Worm (Caenorhabditis elegans) whole organism, L4 larva: ENCODE measurements around the gene K11E4.6.

Experiments used
- D1046.2 ChIP-seq: fragments of 200-800 bp; sonication (Bioruptor generic); IDR thresholded peaks from 2 replicates; pipeline ENCODE4 v1.3.6; 2022; ENCODE audit warnings: missing genetic modification characterization, missing compliant biosample characterization
- F26F4.8 ChIP-seq: fragments of 200-800 bp; sonication (Bioruptor generic); conservative IDR thresholded peaks from 2 replicates; pipeline ENCODE4 v1.3.6; 2022; ENCODE audit warnings: missing genetic modification characterization, missing compliant biosample characterization
- F37D6.2 ChIP-seq: sonication (generic microtip); optimal IDR thresholded peaks from 2 replicates; lab custom pipeline; 2016; ENCODE audit warnings: mild to moderate bottlenecking, missing genetic modification characterization, missing compliant biosample characterization
- T20F7.1 ChIP-seq: fragments of 200-800 bp; sonication (Bioruptor generic); optimal IDR thresholded peaks from 2 replicates; lab custom pipeline; 2018; ENCODE audit warnings: mild to moderate bottlenecking, missing genetic modification characterization, missing compliant biosample characterization
- ZK337.2 ChIP-seq: fragments of 200-800 bp; sonication (Bioruptor generic); IDR thresholded peaks from 2 replicates; pipeline ENCODE4 v1.3.6; 2022; ENCODE audit warnings: missing genetic modification reagents, missing genetic modification characterization, missing compliant biosample characterization
- ama-1 ChIP-seq: fragments of 150-350 bp; optimal IDR thresholded peaks from 2 replicates; lab custom pipeline; 2014; ENCODE audit warnings: inconsistent platforms, mixed read lengths
- ceh-20 ChIP-seq: fragments of 200-800 bp; sonication (Bioruptor generic); IDR thresholded peaks from 2 replicates; pipeline ENCODE4 v1.3.6; 2022; ENCODE audit warnings: missing genetic modification reagents, missing genetic modification characterization, missing compliant biosample characterization
- ceh-82 ChIP-seq: sonication (generic microtip); optimal IDR thresholded peaks from 2 replicates; lab custom pipeline; 2017; ENCODE audit warnings: missing biosample characterization, missing genetic modification characterization
- ces-1 ChIP-seq: fragments of 150-350 bp; sonication (generic microtip); optimal IDR thresholded peaks from 4 replicates; lab custom pipeline; 2014; ENCODE audit warnings: missing biosample characterization, missing genetic modification reagents, missing genetic modification characterization
- ctbp-1 ChIP-seq: fragments of 200-800 bp; sonication (Bioruptor generic); IDR thresholded peaks from 2 replicates; pipeline ENCODE4 v1.3.6; 2022; ENCODE audit warnings: missing genetic modification reagents, missing genetic modification characterization, missing compliant biosample characterization
- daf-12 ChIP-seq: fragments of 150-350 bp; optimal IDR thresholded peaks from 2 replicates; lab custom pipeline; 2014; ENCODE audit warnings: missing biosample characterization, missing genetic modification reagents, missing genetic modification characterization
- daf-16 ChIP-seq, 3 experiments: sonication (generic microtip); optimal IDR thresholded peaks; 2 replicates each; lab custom pipeline; 2016 to 2017; ENCODE audit warnings: missing genetic modification characterization in 3 of 3, missing genetic modification reagents in 3 of 3, mild to moderate bottlenecking in 2 of 3, missing compliant biosample characterization in 2 of 3, missing biosample characterization in 1 of 3, moderate library complexity in 1 of 3
- daf-19 ChIP-seq: fragments of 200-800 bp; sonication (Bioruptor generic); conservative IDR thresholded peaks from 2 replicates; pipeline ENCODE4 v1.3.6; 2022; ENCODE audit warnings: missing genetic modification characterization, missing compliant biosample characterization
- dmd-6 ChIP-seq: fragments of 200-800 bp; sonication (Bioruptor generic); IDR thresholded peaks from 2 replicates; pipeline ENCODE4 v1.3.6; 2022; ENCODE audit warnings: missing genetic modification reagents, missing genetic modification characterization, missing compliant biosample characterization
- dmd-8 ChIP-seq: fragments of 200-800 bp; sonication (Bioruptor generic); IDR thresholded peaks from 2 replicates; pipeline ENCODE4 v1.3.6; 2022; ENCODE audit warnings: missing genetic modification characterization, missing compliant biosample characterization
- dmd-9 ChIP-seq: fragments of 200-800 bp; sonication (Bioruptor generic); IDR thresholded peaks from 2 replicates; pipeline ENCODE4 v1.3.6; 2022; ENCODE audit warnings: missing genetic modification reagents, missing genetic modification characterization, missing compliant biosample characterization
- hif-1 ChIP-seq, 2 experiments: sonication (generic microtip); optimal IDR thresholded peaks; 2 replicates each; lab custom pipeline; 2016 to 2017; ENCODE audit warnings: missing compliant biosample characterization in 2 of 2, missing genetic modification characterization in 2 of 2, missing genetic modification reagents in 2 of 2, missing genotype in 2 of 2, mild to moderate bottlenecking in 1 of 2
- lin-1 ChIP-seq: fragments of 200-800 bp; sonication (Bioruptor generic); IDR thresholded peaks from 2 replicates; pipeline ENCODE4 v1.3.6; 2022; ENCODE audit warnings: missing genetic modification reagents, missing genetic modification characterization, missing compliant biosample characterization
- madf-5 ChIP-seq, 2 experiments: fragments of 200-800 bp; sonication (Bioruptor generic); IDR thresholded peaks; 2 replicates each; pipeline ENCODE4 v1.3.6; 2022; ENCODE audit warnings: missing compliant biosample characterization in 2 of 2, missing genetic modification characterization in 2 of 2
- mdl-1 ChIP-seq, 2 experiments: fragments of 150-350 bp in 1 of 2; sonication (generic microtip) in 1 of 2; optimal IDR thresholded peaks; 2 replicates each; lab custom pipeline; 2014 to 2017; ENCODE audit warnings: missing biosample characterization in 2 of 2, missing genetic modification characterization in 2 of 2
- mdt-29 ChIP-seq: fragments of 200-800 bp; sonication (Bioruptor generic); IDR thresholded peaks from 2 replicates; pipeline ENCODE4 v1.3.6; 2022; ENCODE audit warnings: missing genetic modification reagents, missing genetic modification characterization, missing compliant biosample characterization
- mxl-3 ChIP-seq: fragments of 200-800 bp; sonication (Bioruptor generic); optimal IDR thresholded peaks from 2 replicates; lab custom pipeline; 2018; ENCODE audit warnings: mild to moderate bottlenecking, missing genetic modification characterization, missing compliant biosample characterization
- nhr-10 ChIP-seq: fragments of 150-350 bp; optimal IDR thresholded peaks from 2 replicates; lab custom pipeline; 2014; ENCODE audit warnings: missing biosample characterization, missing genetic modification characterization
- nhr-102 ChIP-seq: sonication (generic microtip); optimal IDR thresholded peaks from 2 replicates; lab custom pipeline; 2016; ENCODE audit warnings: mild to moderate bottlenecking, missing genetic modification characterization, moderate library complexity, missing compliant biosample characterization
- nhr-25 ChIP-seq: sonication (generic microtip); optimal IDR thresholded peaks from 2 replicates; lab custom pipeline; 2017; ENCODE audit warnings: missing genetic modification characterization, mild to moderate bottlenecking, missing compliant biosample characterization, antibody characterized with exemption, moderate library complexity, borderline replicate concordance; ENCODE audit not compliant: insufficient read depth
- nhr-28 ChIP-seq: fragments of 150-350 bp; optimal IDR thresholded peaks from 2 replicates; lab custom pipeline; 2014; ENCODE audit warnings: missing biosample characterization, missing genetic modification characterization
- nhr-41 ChIP-seq: fragments of 200-800 bp; sonication (Bioruptor generic); IDR thresholded peaks from 2 replicates; pipeline ENCODE4 v1.3.6; 2022; ENCODE audit warnings: missing genetic modification reagents, missing genetic modification characterization, missing compliant biosample characterization
- nhr-42 ChIP-seq: fragments of 200-800 bp; sonication (Bioruptor generic); IDR thresholded peaks from 2 replicates; pipeline ENCODE4 v1.3.6; 2022; ENCODE audit warnings: missing genetic modification characterization, missing compliant biosample characterization
- nhr-48 ChIP-seq: sonication (generic microtip); optimal IDR thresholded peaks from 2 replicates; lab custom pipeline; 2016; ENCODE audit warnings: mild to moderate bottlenecking, missing genetic modification characterization, missing compliant biosample characterization
- nhr-77 ChIP-seq: fragments of 150-350 bp; optimal IDR thresholded peaks from 2 replicates; lab custom pipeline; 2014; ENCODE audit warnings: missing biosample characterization, missing genetic modification characterization
- pha-4 ChIP-seq, 2 experiments: fragments of 150-350 bp in 1 of 2; fragments of 200-800 bp in 1 of 2; sonication (Bioruptor generic) in 1 of 2; IDR thresholded peaks in 1 of 2; optimal IDR thresholded peaks in 1 of 2; 2 replicates each; pipeline versions ENCODE4 v1.3.6 to Lab custom; 2014 to 2022; ENCODE audit warnings: missing genetic modification characterization in 2 of 2, missing genetic modification reagents in 2 of 2, missing biosample characterization in 1 of 2, missing compliant biosample characterization in 1 of 2
- saeg-2 ChIP-seq: fragments of 200-800 bp; sonication (Bioruptor generic); IDR thresholded peaks from 2 replicates; pipeline ENCODE4 v1.3.6; 2022; ENCODE audit warnings: missing genetic modification reagents, missing genetic modification characterization, missing compliant biosample characterization
- snpc-4 ChIP-seq: fragments of 150-350 bp; optimal IDR thresholded peaks from 2 replicates; lab custom pipeline; 2014; ENCODE audit warnings: missing biosample characterization, missing genetic modification characterization
- spr-3 ChIP-seq: fragments of 200-800 bp; sonication (Bioruptor generic); optimal IDR thresholded peaks from 2 replicates; lab custom pipeline; 2018; ENCODE audit warnings: mild to moderate bottlenecking, missing genetic modification characterization, missing compliant biosample characterization
- unc-39 ChIP-seq: sonication (generic microtip); optimal IDR thresholded peaks from 2 replicates; lab custom pipeline; 2017; ENCODE audit warnings: missing biosample characterization, missing genetic modification characterization
- unc-62 ChIP-seq, 3 experiments: fragments of 150-350 bp in 1 of 3; sonication (generic microtip); optimal IDR thresholded peaks in 2 of 3; peaks in 1 of 3; 1 replicate in 1 of 3; 2 replicates in 2 of 3; lab custom pipeline; 2014 to 2017; ENCODE audit warnings: missing biosample characterization in 3 of 3, missing genetic modification characterization in 3 of 3, missing genetic modification reagents in 3 of 3, missing genotype in 1 of 3
- ztf-11 ChIP-seq: fragments of 150-350 bp; optimal IDR thresholded peaks from 2 replicates; lab custom pipeline; 2014; ENCODE audit warnings: missing biosample characterization, missing genetic modification characterization
- ztf-7 ChIP-seq: fragments of 150-350 bp; optimal IDR thresholded peaks from 2 replicates; lab custom pipeline; 2014; ENCODE audit warnings: missing biosample characterization, missing genetic modification characterization

The K11E4.6 gene

ce11 chrX:13687111-13687512, 37.4 kb upstream of the K11E4.6 start (continued):
- TF ChIP-seq ceh-20 (no peak), mdl-1 (tag; optimal IDR thresholded peaks at IDR 0.05; lab: Kevin White, UChicago) (peak in 1 of 2 experiments; percentile 68), ces-1 (GFP tag; lab: Kevin White, UChicago) (no peak), lin-1 (GFP tag; lab: Robert Waterston, UW) (no peak), mxl-3 (GFP tag; lab: Kevin White, UChicago) (peak; percentile 81), nhr-28 (peak; percentile 10), madf-5 (GFP tag; IDR thresholded peaks at IDR 0.05; lab: Robert Waterston, UW) (no peak), dmd-8 (GFP tag; lab: Robert Waterston, UW) (no peak), nhr-41 (no peak), daf-19 (GFP tag; lab: Robert Waterston, UW) (no peak), nhr-48 (tag; lab: Kevin White, UChicago) (no peak), T20F7.1 (GFP tag; lab: Kevin White, UChicago) (no peak), spr-3 (no peak), mdt-29 (GFP tag; lab: Robert Waterston, UW) (no peak), F37D6.2 (tag; lab: Kevin White, UChicago) (peak; percentile 43), dmd-9 (GFP tag; lab: Robert Waterston, UW) (no peak), nhr-42 (no peak), nhr-77 (tag; lab: Kevin White, UChicago) (no peak), ceh-82 (tag; lab: Kevin White, UChicago) (no peak), unc-39 (tag; lab: Kevin White, UChicago) (no peak)

- no peak for TF ChIP-seq pha-4 (GFP tag; IDR thresholded peaks at IDR 0.05; lab: Robert Waterston, UW)
- no peak for TF ChIP-seq pha-4 (tag; optimal IDR thresholded peaks at IDR 0.05; lab: Kevin White, UChicago)
- TF ChIP-seq nhr-41 = no peak
- no peak for TF ChIP-seq daf-16 (GFP tag; optimal IDR thresholded peaks at IDR 0.05; lab: Kevin White, UChicago)
- TF ChIP-seq daf-16 (tag; optimal IDR thresholded peaks at IDR 0.05; lab: Kevin White, UChicago) = peak; percentile 39
These were observed 36.8 kb upstream of the K11E4.6 start, which contains the start of gene adm-2 for ce11 chrX:13687655-13688054. adm-2 (plus strand) TSS chrX:13687955.

ce11 chrX:13690333-13690732, 34.1 kb upstream of the K11E4.6 start:
- peak; percentile 52 for TF ChIP-seq snpc-4 (tag; lab: Kevin White, UChicago)
- TF ChIP-seq daf-12 (tag; lab: Kevin White, UChicago) = no peak

- TF ChIP-seq nhr-25 (tag; lab: Kevin White, UChicago) (no peak), unc-62 (GFP tag; optimal IDR thresholded peaks at IDR 0.05 in 1 of 2; lab: Kevin White, UChicago) (peak in 1 of 2 experiments; percentile 55), unc-62 (tag; optimal IDR thresholded peaks at IDR 0.05; lab: Kevin White, UChicago) (no peak), unc-39 (tag; lab: Kevin White, UChicago) (no peak), ctbp-1 (GFP tag; lab: Robert Waterston, UW) (no peak)
These were observed 28.3 kb upstream of the K11E4.6 start for ce11 chrX:13696152-13696551.

ce11 chrX:13697520-13697919, 26.9 kb upstream of the K11E4.6 start:
- TF ChIP-seq dmd-9 (GFP tag; lab: Robert Waterston, UW) (0 out of 2 replicates have a peak, but pooled peaks have one; percentile 20), nhr-25 (tag; lab: Kevin White, UChicago) (no peak)

ce11 chrX:13700642-13701233, 23.7 kb upstream of the K11E4.6 start:
- peak; percentile 99 for TF ChIP-seq dmd-6 (GFP tag; lab: Robert Waterston, UW)
- TF ChIP-seq nhr-102 (tag; lab: Kevin White, UChicago) = peak; percentile 100
- peak; percentile 89 for TF ChIP-seq ZK337.2 (GFP tag; lab: Robert Waterston, UW)
- TF ChIP-seq lin-1 (GFP tag; lab: Robert Waterston, UW) = peak; percentile 87
- no peak for TF ChIP-seq ama-1
- peak; percentile 99 for TF ChIP-seq saeg-2 (GFP tag; lab: Robert Waterston, UW)
- no peak for TF ChIP-seq F26F4.8 (GFP tag; lab: Robert Waterston, UW)
- peak; percentile 93 to 94 for TF ChIP-seq mdl-1 (tag; optimal IDR thresholded peaks at IDR 0.05; lab: Kevin White, UChicago)
- peak; percentile 85 to 91 for TF ChIP-seq hif-1 (tag; optimal IDR thresholded peaks at IDR 0.05; lab: Kevin White, UChicago)
- TF ChIP-seq ztf-11 (tag; lab: Kevin White, UChicago) = peak; percentile 98
- peak; percentile 94 for TF ChIP-seq nhr-28
- peak; percentile 96 for TF ChIP-seq ztf-7 (tag; lab: Kevin White, UChicago)
- TF ChIP-seq nhr-10 (tag; lab: Kevin White, UChicago) = peak; percentile 99
- TF ChIP-seq D1046.2 (GFP tag; lab: Robert Waterston, UW) = peak; percentile 95
- peak; percentile 96 for TF ChIP-seq ces-1 (GFP tag; lab: Kevin White, UChicago)
- peak in 1 of 2 experiments; percentile 95; a peak in 2 of 4 replicates for TF ChIP-seq madf-5 (GFP tag; IDR thresholded peaks at IDR 0.05; lab: Robert Waterston, UW)
